Fruit fly (Drosophila melanogaster): ENCODE results near the gene CG33096.

DNA sequence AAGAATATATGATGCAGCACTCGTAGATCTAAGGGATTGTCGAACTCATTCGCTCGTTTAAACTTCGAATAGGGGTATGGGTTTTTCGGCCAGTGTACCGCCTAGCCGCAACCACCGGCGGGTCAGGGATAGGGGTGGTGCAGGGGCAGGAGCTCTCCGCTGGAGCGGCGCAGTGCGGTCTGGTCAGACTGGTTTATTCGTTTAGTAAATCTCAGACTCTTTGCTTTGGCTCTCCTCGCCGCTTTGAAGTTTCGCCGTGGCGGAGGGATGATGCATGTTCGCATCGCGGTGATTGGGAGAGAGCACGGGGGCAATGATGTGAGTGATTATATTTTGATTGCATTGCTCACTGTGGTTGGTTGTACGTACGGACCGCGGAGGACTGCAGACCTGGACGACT is 15.1 kb upstream of the CG33096 start, which contains the start of gene fd96Ca:
- TF ChIP-seq CG8478 (optimal IDR thresholded peaks at IDR 0.05) (no peak), CTCF (optimal IDR thresholded peaks at IDR 0.05) (no peak)
